Fruit fly (Drosophila melanogaster) Kc167 (cell line): ENCODE results near the gene Mlc2.

Experiments
- Myc ChIP-seq: fragments of >200 bp; optimal IDR thresholded peaks from 2 replicates; lab custom pipeline; 2017; ENCODE audit warnings: missing external identifiers
- Sin3A ChIP-seq: fragments of >200 bp; optimal IDR thresholded peaks from 2 replicates; lab custom pipeline; 2018; ENCODE audit warnings: missing external identifiers
- h ChIP-seq: fragments of >200 bp; optimal IDR thresholded peaks from 3 replicates; lab custom pipeline; 2018; ENCODE audit warnings: missing external identifiers
- insv ChIP-seq: fragments of >200 bp; optimal IDR thresholded peaks from 3 replicates; lab custom pipeline; 2018; ENCODE audit warnings: missing external identifiers
- psq ChIP-seq: fragments of >200 bp; optimal IDR thresholded peaks from 2 replicates; lab custom pipeline; 2017; ENCODE audit warnings: missing external identifiers
- ttk ChIP-seq: sonication (Bioruptor generic); optimal IDR thresholded peaks from 2 replicates; lab custom pipeline; 2017; ENCODE audit warnings: missing external identifiers

Mlc2 gene

DNA sequence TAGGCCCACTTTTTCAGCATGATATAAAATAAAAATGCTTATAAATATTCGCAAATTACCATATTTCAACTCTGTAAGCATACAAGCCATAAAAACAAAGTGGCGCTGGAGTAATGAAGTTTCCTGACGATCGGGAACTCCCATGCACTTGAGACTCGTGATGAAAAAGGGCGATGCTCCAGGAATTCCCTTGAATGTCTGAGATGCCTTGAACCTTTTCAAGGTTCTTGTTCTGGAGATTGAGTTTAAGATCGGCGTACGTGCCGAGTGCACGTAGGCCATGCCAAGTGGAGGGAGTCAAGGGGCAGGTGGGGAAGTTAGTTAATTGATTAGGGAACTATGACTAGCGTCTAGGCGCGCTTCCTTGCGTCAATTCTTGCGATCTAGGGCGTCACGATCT lies 9.5 kb upstream of the Mlc2 start:
- no peak for TF ChIP-seq psq
- TF ChIP-seq ttk (lab: Kevin White, UChicago), result no peak
- TF ChIP-seq h (lab: Kevin White, UChicago), result no peak
- TF ChIP-seq Sin3A, result no peak
- no peak for TF ChIP-seq Myc (lab: Kevin White, UChicago)
- TF ChIP-seq insv, result no peak

- TF ChIP-seq Myc (lab: Kevin White, UChicago) (no peak), psq (no peak), h (lab: Kevin White, UChicago) (no peak), Sin3A (no peak), ttk (lab: Kevin White, UChicago) (no peak), insv (no peak)
Measured at dm6 chr3R:30179934-30180333, 5.6 kb upstream of the Mlc2 start, which contains the start of gene Bet5. Bet5 (plus strand) TSS chr3R:30180232.

dm6 chr3R:30177494-30177893 lies 3.1 kb upstream of the Mlc2 start, which contains the start of the genes CG1983 and CG15530:
CG1983 (minus strand) TSS chr3R:30177700.
CG15530 (plus strand) TSS chr3R:30177877.
- TF ChIP-seq h (lab: Kevin White, UChicago), result no peak

DNA sequence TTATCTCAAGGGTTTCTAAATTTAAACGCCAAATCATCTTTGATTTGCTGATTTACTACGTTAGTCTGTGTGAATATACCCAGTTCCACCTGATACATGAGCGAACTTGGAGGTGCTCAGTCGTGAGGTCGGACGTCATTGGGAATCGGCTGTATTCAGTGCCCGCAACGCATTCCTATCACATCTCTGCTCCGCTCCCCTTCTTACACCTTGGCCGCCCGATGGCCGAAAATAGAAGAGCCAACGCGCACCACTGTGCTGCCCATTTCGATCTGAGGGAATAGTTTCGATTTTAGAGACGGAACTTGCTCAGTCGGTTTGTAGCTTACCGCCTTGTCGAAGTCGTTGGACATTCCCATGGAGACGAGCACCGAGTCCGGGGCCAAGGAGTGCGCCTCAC lies 2.0 kb upstream of the Mlc2 start:
- TF ChIP-seq Myc (lab: Kevin White, UChicago), result no peak
- TF ChIP-seq h (lab: Kevin White, UChicago), result no peak
- no peak for TF ChIP-seq psq
- no peak for TF ChIP-seq ttk (lab: Kevin White, UChicago)
- no peak for TF ChIP-seq insv
- TF ChIP-seq Sin3A, result no peak

DNA sequence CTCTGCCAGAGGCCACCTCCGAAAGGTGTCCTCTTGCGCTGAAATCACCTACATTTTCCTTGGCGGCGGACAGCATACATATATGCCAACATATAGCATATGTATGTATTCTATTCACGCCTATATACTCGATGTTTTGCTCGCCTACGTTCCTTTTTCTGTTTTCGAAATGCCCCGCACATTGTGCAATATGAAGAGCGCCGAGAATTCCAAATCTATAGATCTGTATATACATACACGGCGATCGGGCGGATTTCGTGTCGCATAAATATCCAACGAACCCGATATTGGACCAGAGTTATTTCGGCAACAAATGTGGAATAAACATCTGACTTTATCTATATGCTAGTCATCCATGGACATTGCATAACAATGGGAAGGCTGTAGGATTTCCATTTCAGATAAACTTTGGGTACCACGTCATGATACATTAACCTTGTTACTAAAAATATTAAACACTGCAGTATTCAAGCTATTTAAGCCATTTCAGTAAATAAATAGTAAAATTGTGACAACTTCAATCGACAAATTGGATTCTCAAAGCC lies 766 bp upstream of the Mlc2 start:
- no peak for TF ChIP-seq Sin3A
- no peak for TF ChIP-seq ttk (lab: Kevin White, UChicago)
- no peak for TF ChIP-seq h (lab: Kevin White, UChicago)
- no peak for TF ChIP-seq insv
- TF ChIP-seq Myc (lab: Kevin White, UChicago), result no peak
- no peak for TF ChIP-seq psq

dm6 chr3R:30170671-30171667 lies 3.4 kb downstream of the Mlc2 start, which contains the start of gene Rsod:
Rsod (minus strand) TSS chr3R:30171207.
- TF ChIP-seq psq (no peak), Sin3A (no peak), h (lab: Kevin White, UChicago) (no peak), Myc (lab: Kevin White, UChicago) (no peak), insv (no peak), ttk (lab: Kevin White, UChicago) (no peak)

dm6 chr3R:30166159-30166784 lies 8.1 kb downstream of the Mlc2 start, which contains the start of gene VhaAC45RP:
VhaAC45RP (minus strand) TSS chr3R:30166419.
- TF ChIP-seq h (lab: Kevin White, UChicago), result no peak
- no peak for TF ChIP-seq Myc (lab: Kevin White, UChicago)
- no peak for TF ChIP-seq psq
- no peak for TF ChIP-seq insv

DNA sequence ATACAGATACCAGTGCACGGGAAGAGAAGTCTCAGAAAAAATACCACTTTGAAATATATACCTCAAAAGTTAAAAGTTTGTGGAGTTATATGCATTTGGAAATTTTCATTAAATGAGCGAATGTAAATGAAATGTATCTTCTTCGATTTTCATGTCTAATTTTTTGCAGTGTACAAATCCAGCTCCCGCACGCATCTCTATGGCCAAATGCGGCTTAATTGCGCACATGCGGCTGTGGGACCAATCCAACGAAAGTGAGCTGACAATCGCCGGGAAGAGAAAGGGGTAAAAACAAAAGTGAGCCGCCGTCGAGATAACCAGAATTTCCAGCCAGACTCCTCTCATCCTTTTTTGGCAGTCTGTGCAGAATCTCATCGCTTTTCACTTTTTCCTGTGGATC lies 10.2 kb downstream of the Mlc2 start:
- TF ChIP-seq insv, result no peak
- TF ChIP-seq ttk (lab: Kevin White, UChicago), result no peak
- TF ChIP-seq Sin3A, result no peak
- TF ChIP-seq psq, result no peak
- no peak for TF ChIP-seq Myc (lab: Kevin White, UChicago)
- no peak for TF ChIP-seq h (lab: Kevin White, UChicago)

DNA sequence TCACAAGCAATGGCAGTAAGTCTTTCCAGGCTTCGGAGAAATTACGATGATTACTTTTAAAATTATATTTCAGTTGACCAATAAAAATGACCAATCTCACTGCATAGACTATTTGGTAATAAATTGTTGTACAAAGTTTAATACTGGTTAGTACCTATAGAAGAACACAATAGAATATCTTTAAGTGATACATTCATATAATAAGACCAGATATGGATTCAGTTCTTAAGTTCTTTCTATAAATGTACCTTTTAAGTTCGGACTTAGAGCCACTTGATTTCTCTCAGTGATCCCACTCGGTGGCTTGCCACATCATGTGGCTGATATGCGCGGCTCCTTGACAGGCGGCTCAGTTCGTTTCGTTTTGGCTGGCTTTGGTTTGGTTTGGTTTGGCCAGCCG lies 11.1 kb downstream of the Mlc2 start:
- TF ChIP-seq insv (no peak), Sin3A (no peak), psq (no peak), ttk (lab: Kevin White, UChicago) (no peak), h (lab: Kevin White, UChicago) (no peak), Myc (lab: Kevin White, UChicago) (no peak)

DNA sequence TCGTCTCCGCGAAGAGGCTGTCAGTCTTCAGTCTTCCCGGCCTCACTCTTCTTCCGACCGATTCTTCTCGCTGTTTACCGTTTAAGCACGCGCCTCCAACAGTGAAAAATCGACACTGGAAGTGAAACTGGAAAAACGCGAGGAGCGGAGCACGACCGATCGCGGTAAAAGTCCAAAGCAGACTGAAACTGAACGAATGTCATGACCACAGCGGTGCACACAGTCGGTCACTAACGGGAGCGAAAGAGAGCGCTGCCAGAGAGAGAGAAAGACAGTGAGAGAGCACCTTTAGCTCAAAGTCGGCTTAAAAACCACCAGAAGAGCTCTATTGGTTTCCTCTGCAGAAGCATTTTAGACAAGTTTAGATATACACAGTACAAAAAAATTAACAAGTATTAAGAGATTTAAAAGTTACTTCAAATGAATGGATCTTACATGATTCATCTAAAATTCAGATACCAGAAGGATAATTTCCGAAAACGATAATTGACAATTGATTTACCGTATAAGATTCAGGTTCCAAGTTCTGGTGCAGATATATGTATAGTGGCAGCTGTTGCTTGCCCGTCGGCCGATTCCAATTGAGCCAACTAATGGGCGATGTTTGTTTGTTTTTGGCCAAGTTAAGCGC lies 13.9 kb downstream of the Mlc2 start, which contains the start of gene CG11498:
CG11498 (minus strand) TSS at position 162 of the 631 bp plus-strand sequence.
- TF ChIP-seq Sin3A, result no peak
- no peak for TF ChIP-seq psq
- no peak for TF ChIP-seq insv
- TF ChIP-seq ttk (lab: Kevin White, UChicago), result no peak
- no peak for TF ChIP-seq Myc (lab: Kevin White, UChicago)
- TF ChIP-seq h (lab: Kevin White, UChicago), result no peak

DNA sequence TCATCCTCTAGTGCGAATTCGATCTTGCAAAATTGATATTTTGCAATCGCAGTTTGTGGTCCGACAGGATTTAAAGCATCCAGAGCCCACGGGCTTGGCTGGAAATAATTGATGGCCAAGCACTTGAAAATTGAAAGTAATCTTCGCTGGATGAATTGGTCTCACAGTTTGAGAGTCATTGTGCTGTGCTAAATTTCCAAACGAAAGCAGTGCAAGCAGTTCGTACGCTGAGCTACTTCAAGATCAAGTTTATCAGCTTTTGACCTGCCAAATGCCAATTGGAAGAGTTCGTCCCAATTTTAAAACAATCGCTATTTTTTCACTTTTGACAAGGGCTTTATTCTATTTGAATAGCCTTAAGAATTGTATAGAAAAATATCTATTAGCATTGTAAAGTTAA lies 20.5 kb downstream of the Mlc2 start:
- TF ChIP-seq h (lab: Kevin White, UChicago) (no peak), insv (no peak), Myc (lab: Kevin White, UChicago) (no peak), ttk (lab: Kevin White, UChicago) (no peak), Sin3A (no peak), psq (no peak)
